Worm (Caenorhabditis elegans) whole organism, midembryonic: Measurements from ENCODE around the gene col-167.

Experiments used
- T22C8.4 ChIP-seq: fragments of 200-800 bp; sonication (Bioruptor generic); IDR thresholded peaks from 2 replicates; pipeline ENCODE4 v1.3.6; 2022; ENCODE audit warnings: missing genetic modification characterization, missing compliant biosample characterization
- cog-1 ChIP-seq: sonication (generic microtip); optimal IDR thresholded peaks from 2 replicates; lab custom pipeline; 2016; ENCODE audit warnings: missing genetic modification characterization, missing compliant biosample characterization
- flt-1 ChIP-seq: fragments of 200-800 bp; sonication (Bioruptor generic); IDR thresholded peaks from 2 replicates; pipeline ENCODE4 v1.3.6; 2022; ENCODE audit warnings: missing genetic modification characterization, missing compliant biosample characterization
- klf-2 ChIP-seq: fragments of 200-800 bp; sonication (Bioruptor generic); conservative IDR thresholded peaks from 2 replicates; pipeline ENCODE4 v1.3.6; 2022; ENCODE audit warnings: missing genetic modification reagents, missing genetic modification characterization, missing compliant biosample characterization
- med-1 ChIP-seq: sonication (generic microtip); optimal IDR thresholded peaks from 2 replicates; lab custom pipeline; 2017; ENCODE audit warnings: missing genetic modification characterization, mild to moderate bottlenecking, missing compliant biosample characterization, antibody characterized with exemption, missing genetic modification reagents; ENCODE audit not compliant: insufficient read depth
- ref-1 ChIP-seq: fragments of 200-800 bp; sonication (Bioruptor generic); conservative IDR thresholded peaks from 2 replicates; pipeline ENCODE4 v1.3.6; 2022; ENCODE audit warnings: missing genetic modification reagents, missing genetic modification characterization, missing compliant biosample characterization
- ztf-23 ChIP-seq: fragments of 200-800 bp; sonication (Bioruptor generic); IDR thresholded peaks from 2 replicates; pipeline ENCODE4 v1.3.6; 2022; ENCODE audit warnings: missing genetic modification reagents, missing genetic modification characterization, missing compliant biosample characterization

DNA sequence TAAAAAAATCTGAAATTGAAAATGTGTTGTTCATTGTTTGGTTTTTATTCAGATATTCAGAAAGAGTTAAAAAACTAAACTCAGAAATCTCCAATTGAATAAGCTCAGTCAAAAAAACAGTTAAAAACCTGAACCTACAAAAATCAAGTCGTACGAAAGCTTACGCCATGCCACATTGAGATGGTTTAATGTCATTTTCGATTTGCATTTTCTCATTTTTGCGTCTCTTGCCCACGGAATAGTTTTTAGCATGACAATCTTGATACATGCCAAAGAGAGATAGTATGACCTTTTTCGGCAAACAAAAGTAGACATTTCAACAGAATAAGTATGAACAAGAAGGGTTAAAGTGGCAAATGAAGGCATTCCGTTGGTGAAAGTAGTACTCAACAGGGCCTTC is 42.3 kb upstream of the col-167 start:
- TF ChIP-seq ref-1 (GFP tag; lab: Robert Waterston, UW) (no peak), flt-1 (GFP tag; lab: Robert Waterston, UW) (no peak), cog-1 (no peak), T22C8.4 (GFP tag; lab: Robert Waterston, UW) (no peak), ztf-23 (no peak), med-1 (GFP tag; lab: Kevin White, UChicago) (no peak), klf-2 (GFP tag; lab: Robert Waterston, UW) (no peak)
